Worm (Caenorhabditis elegans) whole organism, L2 larva: ENCODE measurements around the gene pqn-36.

ENCODE experiments used
- C34F6.9 ChIP-seq: fragments of 150-350 bp; optimal IDR thresholded peaks from 2 replicates; lab custom pipeline; 2014; ENCODE audit warnings: missing biosample characterization, missing genetic modification characterization
- F13H6.1 ChIP-seq: sonication (generic microtip); optimal IDR thresholded peaks from 2 replicates; lab custom pipeline; 2016; ENCODE audit warnings: missing genetic modification characterization, missing compliant biosample characterization
- ZK546.5 ChIP-seq: sonication (generic microtip); optimal IDR thresholded peaks from 2 replicates; lab custom pipeline; 2017; ENCODE audit warnings: missing biosample characterization, missing genetic modification characterization
- ceh-16 ChIP-seq: fragments of 150-350 bp; optimal IDR thresholded peaks from 2 replicates; lab custom pipeline; 2014; ENCODE audit warnings: missing biosample characterization, missing genetic modification characterization
- crh-2 ChIP-seq: sonication (generic microtip); optimal IDR thresholded peaks from 2 replicates; lab custom pipeline; 2017; ENCODE audit warnings: missing biosample characterization, missing genetic modification characterization
- dmd-4 ChIP-seq: sonication (generic microtip); optimal IDR thresholded peaks from 2 replicates; lab custom pipeline; 2017; ENCODE audit warnings: missing biosample characterization, missing genetic modification characterization
- egl-27 ChIP-seq: sonication (generic microtip); optimal IDR thresholded peaks from 3 replicates; lab custom pipeline; 2017; ENCODE audit warnings: missing biosample characterization, missing genetic modification reagents, missing genetic modification characterization
- elt-1 ChIP-seq: fragments of 150-350 bp; optimal IDR thresholded peaks from 2 replicates; lab custom pipeline; 2014; ENCODE audit warnings: missing biosample characterization, missing genetic modification characterization
- elt-3 ChIP-seq: sonication (generic microtip); optimal IDR thresholded peaks from 2 replicates; lab custom pipeline; 2017; ENCODE audit warnings: missing biosample characterization, missing genetic modification characterization
- fos-1 ChIP-seq: fragments of 150-350 bp; optimal IDR thresholded peaks from 2 replicates; lab custom pipeline; 2014; ENCODE audit warnings: missing biosample characterization, missing genetic modification characterization
- lin-39 ChIP-seq: fragments of 150-350 bp; optimal IDR thresholded peaks from 2 replicates; lab custom pipeline; 2014; ENCODE audit warnings: missing biosample characterization, missing genetic modification reagents, missing genetic modification characterization
- lsy-2 ChIP-seq, 2 experiments: fragments of 150-350 bp in 1 of 2; sonication (generic microtip) in 1 of 2; optimal IDR thresholded peaks; 2 replicates each; lab custom pipeline; 2014 to 2017; ENCODE audit warnings: missing biosample characterization in 2 of 2, missing genetic modification characterization in 2 of 2
- mbf-1 ChIP-seq: sonication (generic microtip); optimal IDR thresholded peaks from 2 replicates; lab custom pipeline; 2017; ENCODE audit warnings: missing biosample characterization, missing genetic modification characterization
- nhr-10 ChIP-seq: sonication (generic microtip); optimal IDR thresholded peaks from 2 replicates; lab custom pipeline; 2017; ENCODE audit warnings: missing biosample characterization, missing genetic modification characterization
- nhr-11 ChIP-seq: fragments of 150-350 bp; optimal IDR thresholded peaks from 2 replicates; lab custom pipeline; 2014; ENCODE audit warnings: missing biosample characterization, missing genetic modification characterization
- nhr-23 ChIP-seq: fragments of 150-350 bp; optimal IDR thresholded peaks from 2 replicates; lab custom pipeline; 2014; ENCODE audit warnings: missing biosample characterization, missing genetic modification reagents, missing genetic modification characterization
- nhr-237 ChIP-seq: fragments of 150-350 bp; optimal IDR thresholded peaks from 2 replicates; lab custom pipeline; 2014; ENCODE audit warnings: missing biosample characterization, missing genetic modification characterization
- peb-1 ChIP-seq: fragments of 150-350 bp; optimal IDR thresholded peaks from 2 replicates; lab custom pipeline; 2014; ENCODE audit warnings: missing biosample characterization, missing genetic modification characterization
- sem-4 ChIP-seq: fragments of 150-350 bp; optimal IDR thresholded peaks from 2 replicates; lab custom pipeline; 2014; ENCODE audit warnings: missing biosample characterization, missing genetic modification reagents, missing genetic modification characterization
- skn-1 ChIP-seq: sonication (generic microtip); optimal IDR thresholded peaks from 2 replicates; lab custom pipeline; 2017; ENCODE audit warnings: missing biosample characterization, missing genetic modification characterization
- sma-9 ChIP-seq, 2 experiments: fragments of 150-350 bp in 1 of 2; sonication (generic microtip) in 1 of 2; optimal IDR thresholded peaks; 2 replicates each; lab custom pipeline; 2014 to 2016; ENCODE audit warnings: missing genetic modification characterization in 2 of 2, mild to moderate bottlenecking in 1 of 2, missing biosample characterization in 1 of 2, missing compliant biosample characterization in 1 of 2, missing genetic modification reagents in 1 of 2, moderate library complexity in 1 of 2
- snpc-4 ChIP-seq: fragments of 150-350 bp; optimal IDR thresholded peaks from 2 replicates; lab custom pipeline; 2014; ENCODE audit warnings: missing biosample characterization, missing genetic modification characterization
- unc-39 ChIP-seq: fragments of 150-350 bp; optimal IDR thresholded peaks from 2 replicates; lab custom pipeline; 2014; ENCODE audit warnings: missing biosample characterization, missing genetic modification characterization
- unc-55 ChIP-seq: fragments of 150-350 bp; sonication (generic microtip); optimal IDR thresholded peaks from 3 replicates; lab custom pipeline; 2014; ENCODE audit warnings: missing biosample characterization, missing genetic modification reagents, missing genetic modification characterization
- unc-62 ChIP-seq: fragments of 150-350 bp; optimal IDR thresholded peaks from 2 replicates; lab custom pipeline; 2014; ENCODE audit warnings: missing biosample characterization, missing genetic modification reagents, missing genetic modification characterization
- ztf-4 ChIP-seq: fragments of 150-350 bp; optimal IDR thresholded peaks from 2 replicates; lab custom pipeline; 2014; ENCODE audit warnings: missing biosample characterization, missing genetic modification characterization

pqn-36 gene

DNA sequence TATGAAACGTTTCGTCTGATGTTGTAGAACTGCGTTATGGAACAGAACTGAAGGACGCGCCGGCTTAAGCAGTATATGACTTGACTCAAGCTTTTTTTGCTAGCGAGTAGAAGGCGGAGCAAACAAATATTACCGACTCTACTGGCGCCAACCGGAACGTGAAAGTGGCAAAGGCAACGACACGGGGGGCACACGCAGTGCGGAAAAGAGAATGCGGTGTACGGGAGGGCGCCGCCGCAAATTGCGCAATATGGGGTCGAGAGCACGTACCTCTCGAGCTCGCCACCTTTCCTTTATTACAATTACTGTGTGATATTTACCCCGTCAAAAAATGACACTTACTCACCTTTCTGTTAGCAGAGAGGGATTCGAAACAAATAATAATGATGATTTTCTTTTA, at the start of gene pqn-36:
pqn-36 (minus strand) TSS at position 268 of the 400 bp plus-strand sequence.
- TF ChIP-seq elt-3 (no peak), F13H6.1 (peak; percentile 3), ceh-16 (no peak)

DNA sequence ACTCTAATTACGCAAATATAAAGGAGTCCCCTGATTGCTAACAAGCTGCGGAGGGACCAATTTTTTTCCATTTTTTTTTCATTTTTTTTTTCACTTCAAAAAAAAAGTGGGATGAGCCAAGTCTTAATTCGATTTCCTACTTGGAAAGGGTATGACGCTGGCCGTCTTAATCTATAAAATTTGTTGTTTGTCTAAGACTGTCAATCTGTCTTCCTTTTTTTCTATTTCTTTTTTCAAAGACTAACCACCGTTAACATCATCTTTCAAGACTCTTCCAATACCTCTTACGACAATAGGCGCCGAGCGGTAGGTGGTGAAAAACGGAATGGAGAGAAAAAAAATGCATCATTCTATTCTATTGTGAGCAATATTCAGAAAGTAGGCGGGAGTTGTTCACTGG, 49.8 kb upstream of the pqn-36 start:
- TF ChIP-seq lsy-2 (tag; optimal IDR thresholded peaks at IDR 0.05; lab: Kevin White, UChicago) (no peak), snpc-4 (tag; lab: Kevin White, UChicago) (no peak), nhr-11 (tag; lab: Kevin White, UChicago) (no peak), crh-2 (tag; lab: Kevin White, UChicago) (no peak)

DNA sequence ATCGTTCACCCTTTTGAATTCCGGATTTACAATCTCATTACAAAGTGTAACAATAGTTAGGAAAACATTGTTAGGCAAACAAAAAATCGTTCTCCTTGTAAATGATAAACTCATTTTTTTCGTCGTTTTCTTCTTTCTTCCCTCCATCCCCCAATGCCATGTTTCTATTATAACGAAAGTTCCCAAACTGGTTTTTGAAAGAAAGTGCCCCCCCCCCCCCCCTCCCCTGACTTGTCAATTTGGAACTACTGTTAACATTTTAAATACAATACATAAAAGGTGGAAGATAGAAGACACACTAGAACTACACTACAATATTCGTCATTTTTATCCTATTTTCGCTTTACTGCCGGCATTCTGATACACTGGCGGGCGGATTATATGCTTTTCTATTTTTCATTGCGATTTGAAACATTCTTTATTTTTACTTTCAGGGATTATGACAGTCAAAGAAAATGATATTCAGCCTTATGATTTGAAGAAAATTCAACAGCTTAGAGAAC, 31.1 kb upstream of the pqn-36 start, which contains the start of gene R03A10.5:
R03A10.5 (plus strand) TSS at position 431 of the 503 bp plus-strand sequence.
- no peak for TF ChIP-seq peb-1
- TF ChIP-seq nhr-237 (tag; lab: Kevin White, UChicago) = no peak
- TF ChIP-seq elt-1 (tag; lab: Kevin White, UChicago) = no peak

DNA sequence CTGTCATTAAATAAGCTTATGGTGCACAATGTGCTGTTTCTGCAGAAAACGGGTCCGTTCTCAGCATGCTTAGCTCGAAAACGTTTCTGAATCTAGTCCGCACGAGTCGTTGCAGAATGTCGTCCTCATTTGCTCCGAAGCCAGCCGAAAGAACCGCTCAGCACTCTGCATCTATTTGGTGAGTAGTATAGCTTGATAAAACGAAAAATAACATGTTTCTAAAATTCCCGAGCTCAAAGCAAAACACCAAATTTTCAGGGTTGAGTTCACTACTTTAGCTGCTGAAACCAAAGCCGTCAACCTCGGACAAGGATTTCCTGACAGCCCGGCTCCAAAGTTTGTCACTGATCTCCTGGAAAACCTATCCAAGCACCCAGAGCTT, 26.4 kb upstream of the pqn-36 start, which contains the start of gene nkat-3:
nkat-3 (plus strand) TSS at position 46 of the 382 bp plus-strand sequence.
- no peak for TF ChIP-seq ceh-16
- no peak for TF ChIP-seq egl-27
- TF ChIP-seq unc-39 = no peak
- no peak for TF ChIP-seq unc-62 (GFP tag; lab: Kevin White, UChicago)
- TF ChIP-seq nhr-11 (tag; lab: Kevin White, UChicago) = no peak
- TF ChIP-seq lin-39 = no peak
- TF ChIP-seq elt-3 = no peak
- no peak for TF ChIP-seq ZK546.5 (tag; lab: Kevin White, UChicago)
- no peak for TF ChIP-seq nhr-23
- TF ChIP-seq nhr-10 (tag; lab: Kevin White, UChicago) = no peak
- no peak for TF ChIP-seq mbf-1
- TF ChIP-seq skn-1 (tag; lab: Kevin White, UChicago) = no peak
- TF ChIP-seq sem-4 (tag; lab: Kevin White, UChicago) = no peak
- TF ChIP-seq ztf-4 = no peak

DNA sequence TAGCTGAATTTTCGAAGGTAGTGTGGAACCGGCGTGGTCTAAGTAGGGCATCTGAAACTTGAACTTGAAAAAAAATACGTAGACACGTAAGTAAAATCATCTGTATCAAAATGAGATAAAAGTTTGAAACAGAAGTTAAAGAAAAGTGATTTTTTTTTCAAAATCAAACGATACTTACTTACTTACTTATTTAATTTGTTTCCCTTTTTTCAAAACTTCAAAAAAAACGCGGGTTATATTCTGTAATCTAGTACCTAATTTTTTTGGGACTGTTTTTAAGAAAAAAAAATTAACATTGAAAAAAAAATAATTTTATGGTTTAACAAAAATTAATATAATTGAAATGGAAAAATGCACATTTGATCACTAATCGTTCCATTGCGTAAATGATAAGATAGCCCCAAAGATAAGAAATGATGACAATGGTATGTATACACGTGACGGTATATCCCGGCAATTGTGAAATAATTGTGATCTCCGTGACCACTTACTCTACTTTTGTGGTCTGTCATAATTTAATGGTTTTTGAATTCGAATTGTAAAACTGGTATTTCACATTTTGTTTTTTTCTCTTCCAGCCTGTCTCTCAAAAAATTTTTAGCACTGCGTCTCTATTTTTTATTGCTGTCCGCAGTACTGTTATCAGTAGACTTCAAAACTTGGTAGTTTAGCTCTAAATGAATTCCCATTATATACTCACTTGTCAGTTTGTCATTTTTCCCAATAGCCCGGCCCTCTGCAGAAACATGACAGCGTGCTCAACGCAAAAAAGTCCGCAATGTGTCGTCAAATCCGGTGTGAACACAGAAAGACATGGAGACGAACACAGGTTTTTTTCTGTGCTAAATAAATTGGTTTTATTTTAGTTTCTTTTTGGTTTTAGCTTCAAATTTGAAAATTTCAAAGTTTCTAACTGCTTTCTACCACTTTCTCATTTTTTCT, 25.7 kb upstream of the pqn-36 start, which contains the start of gene mocs-1:
mocs-1 (minus strand) TSS at position 51 of the 942 bp plus-strand sequence.
- TF ChIP-seq fos-1 (tag; lab: Kevin White, UChicago) = peak; percentile 61
- TF ChIP-seq elt-1 (tag; lab: Kevin White, UChicago) = no peak
- peak; percentile 16 for TF ChIP-seq C34F6.9 (tag; lab: Kevin White, UChicago)
- TF ChIP-seq mbf-1 = no peak
- peak; percentile 87 for TF ChIP-seq skn-1 (tag; lab: Kevin White, UChicago)
- peak; percentile 24 for TF ChIP-seq sma-9 (GFP tag; optimal IDR thresholded peaks at IDR 0.05; lab: Kevin White, UChicago)
- no peak for TF ChIP-seq sma-9 (tag; optimal IDR thresholded peaks at IDR 0.05; lab: Kevin White, UChicago)
- no peak for TF ChIP-seq snpc-4 (tag; lab: Kevin White, UChicago)
- TF ChIP-seq unc-55 (GFP tag; lab: Kevin White, UChicago) = peak; percentile 36

DNA sequence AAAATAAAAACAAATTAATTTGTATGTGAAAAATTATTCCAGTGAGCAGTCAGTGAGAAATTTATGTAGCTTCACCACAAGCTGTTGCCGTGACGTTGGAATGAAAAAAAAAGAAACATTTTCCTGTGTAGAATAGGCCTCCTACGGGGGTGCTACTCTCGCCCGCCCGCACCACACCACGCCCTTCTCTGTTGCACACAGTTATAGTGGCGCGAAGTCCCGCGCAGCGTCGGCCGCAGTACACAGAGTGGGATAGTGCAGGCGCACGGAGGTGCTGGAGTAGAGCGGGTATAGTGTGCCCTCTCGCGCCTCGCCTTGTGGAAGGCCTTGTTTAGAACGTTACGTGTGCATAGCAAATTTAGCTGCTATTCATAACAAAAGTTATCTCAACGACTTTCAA, 23.5 kb upstream of the pqn-36 start:
- TF ChIP-seq nhr-23 (no peak), dmd-4 (tag; lab: Kevin White, UChicago) (no peak), snpc-4 (tag; lab: Kevin White, UChicago) (peak; percentile 89)

DNA sequence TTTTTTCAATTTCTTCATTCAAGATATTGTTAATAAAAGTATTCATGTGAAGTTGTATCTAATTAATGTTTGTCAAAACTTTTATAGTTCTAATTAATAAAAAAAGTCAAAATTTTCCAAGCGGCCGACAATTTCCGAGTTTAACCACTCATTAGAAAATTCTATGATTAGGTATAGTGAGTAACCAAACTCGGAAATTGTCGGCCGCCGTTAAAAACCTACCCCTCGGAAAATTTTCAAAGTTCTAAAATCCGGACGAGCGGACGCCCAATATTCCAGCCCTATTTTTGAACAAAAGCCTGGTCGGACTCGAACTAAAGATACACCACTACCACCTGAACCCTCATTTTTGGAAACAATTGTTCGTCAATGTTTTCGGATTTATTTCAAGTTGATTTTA, 19.6 kb upstream of the pqn-36 start:
- TF ChIP-seq snpc-4 (tag; lab: Kevin White, UChicago) = peak; percentile 4
- TF ChIP-seq sma-9 (GFP tag; optimal IDR thresholded peaks at IDR 0.05; lab: Kevin White, UChicago) = no peak
- TF ChIP-seq sma-9 (tag; optimal IDR thresholded peaks at IDR 0.05; lab: Kevin White, UChicago) = no peak
